Worm (Caenorhabditis elegans) whole organism, early embryonic: Measurements from ENCODE around the gene nhr-134.

ENCODE experiments used
- B0310.2 ChIP-seq: sonication (generic microtip); optimal IDR thresholded peaks from 2 replicates; lab custom pipeline; 2016; ENCODE audit warnings: mild to moderate bottlenecking, missing genetic modification characterization, missing compliant biosample characterization
- aly-1 ChIP-seq: sonication (generic microtip); optimal IDR thresholded peaks from 2 replicates; lab custom pipeline; 2016; ENCODE audit warnings: missing genetic modification characterization, missing compliant biosample characterization
- ama-1 ChIP-seq: fragments of 150-350 bp; optimal IDR thresholded peaks from 2 replicates; lab custom pipeline; 2014
- ceh-13 ChIP-seq: fragments of 200-800 bp; sonication (Bioruptor generic); optimal IDR thresholded peaks from 2 replicates; lab custom pipeline; 2018; ENCODE audit warnings: mild to moderate bottlenecking, missing genetic modification characterization, missing compliant biosample characterization
- ceh-36 ChIP-seq: sonication (generic microtip); optimal IDR thresholded peaks from 2 replicates; lab custom pipeline; 2016; ENCODE audit warnings: missing genetic modification characterization, inconsistent platforms, missing compliant biosample characterization
- flt-1 ChIP-seq: fragments of 200-800 bp; sonication (Bioruptor generic); IDR thresholded peaks from 2 replicates; pipeline ENCODE4 v1.3.6; 2022; ENCODE audit warnings: missing genetic modification characterization, missing compliant biosample characterization
- hmbx-1 ChIP-seq: sonication (generic microtip); optimal IDR thresholded peaks from 2 replicates; lab custom pipeline; 2016; ENCODE audit warnings: mild to moderate bottlenecking, missing genetic modification characterization, missing compliant biosample characterization
- hmg-4 ChIP-seq: fragments of 200-800 bp; sonication (Bioruptor generic); optimal IDR thresholded peaks from 2 replicates; lab custom pipeline; 2018; ENCODE audit warnings: mild to moderate bottlenecking, missing genetic modification characterization, missing compliant biosample characterization
- pes-1 ChIP-seq: fragments of 200-800 bp; sonication (Bioruptor generic); IDR thresholded peaks from 2 replicates; pipeline ENCODE4 v1.3.6; 2022; ENCODE audit warnings: missing genetic modification reagents, missing genetic modification characterization, missing compliant biosample characterization
- sea-1 ChIP-seq: fragments of 200-800 bp; sonication (Bioruptor generic); conservative IDR thresholded peaks from 2 replicates; pipeline ENCODE4 v1.3.6; 2022; ENCODE audit warnings: missing genetic modification characterization, missing compliant biosample characterization
- tbx-37 ChIP-seq: fragments of 200-800 bp; sonication (Bioruptor generic); conservative IDR thresholded peaks from 2 replicates; pipeline ENCODE4 v1.3.6; 2022; ENCODE audit warnings: missing genetic modification reagents, missing genetic modification characterization, missing compliant biosample characterization
- tra-4 ChIP-seq: sonication (generic microtip); optimal IDR thresholded peaks from 2 replicates; lab custom pipeline; 2017; ENCODE audit warnings: missing genetic modification characterization, missing compliant biosample characterization

- TF ChIP-seq hmg-4 = no peak
- no peak for TF ChIP-seq ama-1
- no peak for TF ChIP-seq sea-1 (GFP tag; lab: Robert Waterston, UW)
- no peak for TF ChIP-seq tra-4 (tag; lab: Kevin White, UChicago)
- TF ChIP-seq hmbx-1 = no peak
- TF ChIP-seq ceh-13 (GFP tag; lab: Kevin White, UChicago) = no peak
- TF ChIP-seq tbx-37 (GFP tag; lab: Robert Waterston, UW) = no peak
- TF ChIP-seq pes-1 (GFP tag; lab: Robert Waterston, UW) = no peak
- no peak for TF ChIP-seq ceh-36 (tag; lab: Kevin White, UChicago)
- TF ChIP-seq aly-1 (tag; lab: Kevin White, UChicago) = no peak
- TF ChIP-seq flt-1 = no peak
- TF ChIP-seq B0310.2 (tag; lab: Kevin White, UChicago) = no peak
Observed at ce11 chrV:2216927-2217326, 14.1 kb upstream of the nhr-134 start.
